Worm (Caenorhabditis elegans) whole organism, early embryonic: ENCODE results near the gene fipr-15.

Experiments used
- B0310.2 ChIP-seq: sonication (generic microtip); optimal IDR thresholded peaks from 2 replicates; lab custom pipeline; 2016; ENCODE audit warnings: mild to moderate bottlenecking, missing genetic modification characterization, missing compliant biosample characterization
- ama-1 ChIP-seq: fragments of 150-350 bp; optimal IDR thresholded peaks from 2 replicates; lab custom pipeline; 2014
- ets-7 ChIP-seq: sonication (generic microtip); optimal IDR thresholded peaks from 2 replicates; lab custom pipeline; 2016; ENCODE audit warnings: missing genotype, missing genetic modification characterization, missing compliant biosample characterization
- hmg-4 ChIP-seq: fragments of 200-800 bp; sonication (Bioruptor generic); optimal IDR thresholded peaks from 2 replicates; lab custom pipeline; 2018; ENCODE audit warnings: mild to moderate bottlenecking, missing genetic modification characterization, missing compliant biosample characterization
- sea-1 ChIP-seq: fragments of 200-800 bp; sonication (Bioruptor generic); conservative IDR thresholded peaks from 2 replicates; pipeline ENCODE4 v1.3.6; 2022; ENCODE audit warnings: missing genetic modification characterization, missing compliant biosample characterization
- tbx-11 ChIP-seq: fragments of 200-800 bp; sonication (Bioruptor generic); IDR thresholded peaks from 2 replicates; pipeline ENCODE4 v1.3.6; 2022; ENCODE audit warnings: missing genetic modification characterization, missing compliant biosample characterization

DNA sequence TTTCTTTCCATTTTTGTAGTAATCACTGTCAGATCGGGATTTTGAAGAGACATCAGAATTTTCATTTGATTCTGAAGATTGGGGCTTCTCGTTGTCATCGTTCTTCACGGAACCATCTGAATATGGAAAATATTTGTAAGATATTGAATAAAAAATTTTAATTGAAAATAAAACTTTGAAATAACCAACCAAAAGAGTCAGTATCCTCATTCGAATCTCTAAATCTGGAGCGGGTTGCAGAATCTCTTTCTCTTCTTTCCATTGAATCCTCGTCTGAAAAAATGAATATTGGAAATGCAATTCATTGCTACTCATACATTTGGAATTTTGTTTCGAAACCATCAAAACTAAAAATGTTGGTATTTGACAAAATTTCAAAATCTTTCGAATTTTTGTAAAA is 17.8 kb downstream of the fipr-15 start:
- TF ChIP-seq sea-1 (GFP tag; lab: Robert Waterston, UW), result no peak
- no peak for TF ChIP-seq hmg-4 (GFP tag; lab: Kevin White, UChicago)
- TF ChIP-seq B0310.2 (tag; lab: Kevin White, UChicago), result no peak
- TF ChIP-seq ama-1 (lab: Kevin White, UChicago), result no peak
- no peak for TF ChIP-seq ets-7 (tag; lab: Kevin White, UChicago)
- no peak for TF ChIP-seq tbx-11 (GFP tag; lab: Robert Waterston, UW)
